Fruit fly (Drosophila melanogaster) whole organism, embryonic: ENCODE measurements around the gene gammaTub37C.
A peak's percentile ranks its signal among the peaks of the same experiment; 100 is the strongest.

Experiments used
- CG10209 ChIP-seq: fragments of 200-800 bp; sonication (Bioruptor generic); optimal IDR thresholded peaks from 3 replicates; lab custom pipeline; 2017; ENCODE audit warnings: missing biosample characterization, mild to moderate bottlenecking, missing genetic modification characterization, missing genetic modification reagents
- CG10366 ChIP-seq: fragments of 200-800 bp; sonication (Bioruptor generic); IDR thresholded peaks from 2 replicates; pipeline ENCODE4 v1.3.6; 2022; ENCODE audit warnings: missing biosample characterization, missing genetic modification characterization
- CG11456 ChIP-seq: fragments of 200-800 bp; sonication (Bioruptor generic); IDR thresholded peaks from 3 replicates; pipeline ENCODE4 v1.3.6; 2022; ENCODE audit warnings: missing biosample characterization, missing genetic modification characterization
- CG12219 ChIP-seq: fragments of 200-800 bp; sonication (Bioruptor generic); optimal IDR thresholded peaks from 3 replicates; lab custom pipeline; 2018; ENCODE audit warnings: missing biosample characterization, mild to moderate bottlenecking, missing genetic modification characterization
- CG14860 ChIP-seq: fragments of 200-800 bp; sonication (Bioruptor generic); IDR thresholded peaks from 3 replicates; pipeline ENCODE4 v1.3.6; 2022; ENCODE audit warnings: missing biosample characterization, missing genetic modification characterization; ENCODE audit not compliant: partially characterized antibody
- CG1529 ChIP-seq: fragments of 200-800 bp; sonication (Bioruptor generic); optimal IDR thresholded peaks from 3 replicates; lab custom pipeline; 2018; ENCODE audit warnings: missing biosample characterization, missing genetic modification characterization
- CG15696 ChIP-seq: fragments of 200-800 bp; sonication (Bioruptor generic); optimal IDR thresholded peaks from 2 replicates; lab custom pipeline; 2019; ENCODE audit warnings: missing biosample characterization, mild to moderate bottlenecking, missing genetic modification characterization, moderate library complexity
- CG1602 ChIP-seq: fragments of 200-800 bp; sonication (Bioruptor generic); optimal IDR thresholded peaks from 3 replicates; lab custom pipeline; 2016; ENCODE audit warnings: missing biosample characterization, missing genetic modification characterization
- CG1603 ChIP-seq: fragments of 200-800 bp; sonication (Bioruptor generic); optimal IDR thresholded peaks from 2 replicates; lab custom pipeline; 2019; ENCODE audit warnings: missing biosample characterization, mild to moderate bottlenecking, missing genetic modification characterization, moderate library complexity
- CG2120 ChIP-seq: fragments of 200-800 bp; sonication (Bioruptor generic); optimal IDR thresholded peaks from 3 replicates; lab custom pipeline; 2016; ENCODE audit warnings: missing biosample characterization, missing genetic modification characterization
- CG31224 ChIP-seq: fragments of 200-800 bp; sonication (Bioruptor generic); IDR thresholded peaks from 2 replicates; pipeline ENCODE4 v1.3.6; 2022; ENCODE audit warnings: missing biosample characterization, missing genetic modification characterization
- CG34422 ChIP-seq: fragments of 200-800 bp; sonication (Bioruptor generic); IDR thresholded peaks from 3 replicates; pipeline ENCODE4 v1.3.6; 2022; ENCODE audit warnings: missing biosample characterization, missing genetic modification characterization
- CG4282 ChIP-seq: fragments of 200-800 bp; sonication (Bioruptor generic); optimal IDR thresholded peaks from 2 replicates; lab custom pipeline; 2016; ENCODE audit warnings: missing biosample characterization, missing genetic modification characterization
- CG43689 ChIP-seq: fragments of 200-800 bp; sonication (Bioruptor generic); IDR thresholded peaks from 2 replicates; pipeline ENCODE4 v1.3.6; 2022; ENCODE audit warnings: missing biosample characterization, missing genetic modification characterization
- CG4404 ChIP-seq: fragments of 200-800 bp; sonication (Bioruptor generic); IDR thresholded peaks from 2 replicates; pipeline ENCODE4 v1.3.6; 2022; ENCODE audit warnings: missing biosample characterization, missing genetic modification characterization
- CG8765 ChIP-seq: fragments of 200-800 bp; sonication (Bioruptor generic); IDR thresholded peaks from 2 replicates; pipeline ENCODE4 v1.3.6; 2022; ENCODE audit warnings: missing biosample characterization, missing genetic modification characterization
- CG9817 ChIP-seq: fragments of 200-800 bp; sonication (Bioruptor generic); optimal IDR thresholded peaks from 2 replicates; lab custom pipeline; 2018; ENCODE audit warnings: missing biosample characterization, mild to moderate bottlenecking, missing genetic modification characterization, moderate library complexity
- Camta ChIP-seq: fragments of 200-800 bp; sonication (Bioruptor generic); optimal IDR thresholded peaks from 2 replicates; lab custom pipeline; 2016; ENCODE audit warnings: missing biosample characterization, missing genetic modification characterization
- Chrac-16 ChIP-seq: fragments of 200-800 bp; sonication (Bioruptor generic); optimal IDR thresholded peaks from 3 replicates; lab custom pipeline; 2016; ENCODE audit warnings: missing biosample characterization, missing genetic modification characterization
- CkIIα-i1 ChIP-seq: fragments of 200-800 bp; sonication (Bioruptor generic); IDR thresholded peaks from 2 replicates; pipeline ENCODE4 v1.3.6; 2022; ENCODE audit warnings: missing biosample characterization, missing genetic modification characterization
- CrebB ChIP-seq: fragments of 200-800 bp; sonication (Bioruptor generic); optimal IDR thresholded peaks from 3 replicates; lab custom pipeline; 2018; ENCODE audit warnings: missing biosample characterization, mild to moderate bottlenecking, missing genetic modification characterization
- D19A ChIP-seq: fragments of 200-800 bp; optimal IDR thresholded peaks from 3 replicates; lab custom pipeline; 2019; ENCODE audit warnings: missing biosample characterization, mild to moderate bottlenecking, missing genetic modification characterization, moderate library complexity
- D19B ChIP-seq: fragments of 200-800 bp; sonication (Bioruptor generic); optimal IDR thresholded peaks from 2 replicates; lab custom pipeline; 2017; ENCODE audit warnings: missing biosample characterization, mild to moderate bottlenecking, missing genetic modification characterization
- Dip2 ChIP-seq: fragments of 200-800 bp; sonication (Bioruptor generic); IDR thresholded peaks from 2 replicates; pipeline ENCODE4 v1.3.6; 2022; ENCODE audit warnings: missing biosample characterization, missing genetic modification characterization
- Ets97D ChIP-seq: fragments of 200-800 bp; sonication (Bioruptor generic); optimal IDR thresholded peaks from 3 replicates; lab custom pipeline; 2016; ENCODE audit warnings: missing biosample characterization, missing genetic modification characterization
- HHEX ChIP-seq: fragments of 200-800 bp; sonication (Bioruptor generic); optimal IDR thresholded peaks from 3 replicates; lab custom pipeline; 2017; ENCODE audit warnings: missing biosample characterization, mild to moderate bottlenecking, missing genetic modification characterization, missing genetic modification reagents
- Lhr ChIP-seq: fragments of 200-800 bp; sonication (Bioruptor generic); optimal IDR thresholded peaks from 3 replicates; lab custom pipeline; 2017; ENCODE audit warnings: mild to moderate bottlenecking, missing biosample characterization, missing genetic modification reagents, missing genetic modification characterization
- Lim3 ChIP-seq: fragments of 200-800 bp; sonication (Bioruptor generic); IDR thresholded peaks from 2 replicates; pipeline ENCODE4 v1.3.6; 2022; ENCODE audit warnings: missing biosample characterization, missing genetic modification characterization
- MBD-R2 ChIP-seq: fragments of 200-800 bp; sonication (Bioruptor generic); IDR thresholded peaks from 2 replicates; pipeline ENCODE4 v1.3.6; 2022; ENCODE audit warnings: missing biosample characterization, missing genetic modification characterization
- Stat92E ChIP-seq, 3 experiments: fragments of >200 bp in 2 of 3; fragments of 200-800 bp in 1 of 3; sonication (Bioruptor generic) in 1 of 3; optimal IDR thresholded peaks; 2 replicates each; lab custom pipeline; 2017 to 2019; ENCODE audit warnings: missing biosample characterization in 3 of 3, missing genetic modification characterization in 3 of 3, mild to moderate bottlenecking in 1 of 3, moderate library complexity in 1 of 3
- Tbp ChIP-seq: fragments of >200 bp; optimal IDR thresholded peaks from 2 replicates; lab custom pipeline; 2018; ENCODE audit warnings: missing biosample characterization, missing genetic modification characterization
- br ChIP-seq: fragments of >200 bp; optimal IDR thresholded peaks from 2 replicates; lab custom pipeline; 2017
- chn ChIP-seq: fragments of 200-800 bp; sonication (Bioruptor generic); optimal IDR thresholded peaks from 2 replicates; lab custom pipeline; 2016; ENCODE audit warnings: missing biosample characterization, missing genetic modification characterization
- crol ChIP-seq: fragments of 200-800 bp; sonication (Bioruptor generic); IDR thresholded peaks from 2 replicates; pipeline ENCODE4 v1.3.6; 2022; ENCODE audit warnings: missing biosample characterization, missing genetic modification characterization
- dati ChIP-seq: fragments of 200-800 bp; sonication (Bioruptor generic); IDR thresholded peaks from 2 replicates; pipeline ENCODE4 v1.3.6; 2022; ENCODE audit warnings: missing biosample characterization, missing genetic modification characterization
- dmrt11E ChIP-seq: fragments of 200-800 bp; sonication (Bioruptor generic); optimal IDR thresholded peaks from 3 replicates; lab custom pipeline; 2018; ENCODE audit warnings: missing biosample characterization, mild to moderate bottlenecking, missing genetic modification characterization, moderate library complexity
- emc ChIP-seq: fragments of 200-800 bp; sonication (Bioruptor generic); optimal IDR thresholded peaks from 2 replicates; lab custom pipeline; 2016; ENCODE audit warnings: missing biosample characterization, missing genetic modification characterization
- eyg ChIP-seq: fragments of 200-800 bp; sonication (Bioruptor generic); optimal IDR thresholded peaks from 3 replicates; lab custom pipeline; 2016; ENCODE audit warnings: missing biosample characterization, missing genetic modification characterization
- ftz-f1 ChIP-seq: fragments of 200-800 bp; sonication (Bioruptor generic); optimal IDR thresholded peaks from 2 replicates; lab custom pipeline; 2016; ENCODE audit warnings: missing biosample characterization, missing genetic modification characterization
- ham ChIP-seq: fragments of 200-800 bp; sonication (Bioruptor generic); IDR thresholded peaks from 2 replicates; pipeline ENCODE4 v1.3.6; 2022; ENCODE audit warnings: missing biosample characterization, missing genetic modification characterization
- nom ChIP-seq: fragments of 200-800 bp; sonication (Bioruptor generic); optimal IDR thresholded peaks from 2 replicates; lab custom pipeline; 2017; ENCODE audit warnings: missing biosample characterization, missing genetic modification characterization, mild to moderate bottlenecking, moderate library complexity, missing genetic modification reagents
- org-1 ChIP-seq: fragments of 200-800 bp; sonication (Bioruptor generic); optimal IDR thresholded peaks from 2 replicates; lab custom pipeline; 2017; ENCODE audit warnings: missing biosample characterization, missing genetic modification characterization
- pho ChIP-seq: fragments of 200-800 bp; sonication (Bioruptor generic); optimal IDR thresholded peaks from 2 replicates; lab custom pipeline; 2016; ENCODE audit warnings: missing biosample characterization, missing genetic modification characterization
- phol ChIP-seq: fragments of 200-800 bp; sonication (Bioruptor generic); optimal IDR thresholded peaks from 3 replicates; lab custom pipeline; 2018; ENCODE audit warnings: missing biosample characterization, mild to moderate bottlenecking, missing genetic modification characterization, moderate library complexity
- pum ChIP-seq: fragments of 200-800 bp; sonication (Bioruptor generic); optimal IDR thresholded peaks from 2 replicates; lab custom pipeline; 2016; ENCODE audit warnings: missing biosample characterization, missing genetic modification characterization
- sens ChIP-seq: fragments of 200-800 bp; sonication (Bioruptor generic); peaks from one replicate; lab custom pipeline; 2016; ENCODE audit warnings: missing biosample characterization, missing genetic modification characterization
- seq ChIP-seq: fragments of 200-800 bp; sonication (Bioruptor generic); IDR thresholded peaks from 2 replicates; pipeline ENCODE4 v1.3.6; 2022; ENCODE audit warnings: missing biosample characterization, missing genetic modification characterization
- slp2 ChIP-seq: fragments of 200-800 bp; sonication (Bioruptor generic); optimal IDR thresholded peaks from 2 replicates; lab custom pipeline; 2016; ENCODE audit warnings: missing biosample characterization, missing genetic modification characterization
- toy ChIP-seq: fragments of 200-800 bp; sonication (Bioruptor generic); IDR thresholded peaks from 2 replicates; pipeline ENCODE4 v1.3.6; 2022; ENCODE audit warnings: missing biosample characterization, missing genetic modification characterization
- trem ChIP-seq: fragments of 200-800 bp; optimal IDR thresholded peaks from 3 replicates; lab custom pipeline; 2019; ENCODE audit warnings: missing biosample characterization, mild to moderate bottlenecking, missing genetic modification characterization, moderate library complexity
- usp ChIP-seq: fragments of >200 bp; optimal IDR thresholded peaks from 2 replicates; lab custom pipeline; 2017; ENCODE audit warnings: missing biosample characterization, missing genetic modification characterization
- z ChIP-seq: fragments of 200-800 bp; sonication (Bioruptor generic); IDR thresholded peaks from 3 replicates; pipeline ENCODE4 v1.3.6; 2022; ENCODE audit warnings: missing biosample characterization, missing genetic modification characterization
- zen2 ChIP-seq: fragments of 200-800 bp; sonication (Bioruptor generic); IDR thresholded peaks from 3 replicates; pipeline ENCODE4 v1.3.6; 2022; ENCODE audit warnings: missing biosample characterization, missing genetic modification characterization; ENCODE audit not compliant: partially characterized antibody

The gammaTub37C gene

DNA sequence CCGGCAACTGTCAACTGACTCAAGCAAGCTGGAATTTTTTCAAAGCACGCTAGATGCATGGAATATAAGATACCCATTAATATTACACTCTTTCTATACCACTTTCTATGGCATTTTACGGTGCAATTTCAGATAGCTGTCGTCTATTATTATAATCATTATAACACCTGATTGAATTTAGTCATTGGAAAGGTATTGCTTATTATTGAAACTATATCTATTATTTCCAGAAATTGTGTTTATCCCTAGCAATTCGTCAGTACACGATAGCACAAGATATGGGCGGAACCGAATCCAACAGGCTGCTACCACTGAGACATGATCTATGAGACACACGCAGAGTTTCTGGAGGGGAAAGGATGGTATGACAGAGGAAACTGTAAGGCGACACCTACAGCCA is 33.9 kb upstream of the gammaTub37C start (continued):
- TF ChIP-seq Dip2 (no peak), CrebB (no peak), Lim3 (GFP tag; lab: Robert Waterston, UW) (no peak), CkIIα-i1 (GFP tag; lab: Robert Waterston, UW) (no peak), z (no peak), Chrac-16 (GFP tag; lab: Kevin White, UChicago) (peak; percentile 28), phol (peak; percentile 42), pho (GFP tag; lab: Kevin White, UChicago) (no peak), trem (tag; lab: Kevin White, UChicago) (peak; percentile 7), D19A (tag; lab: Kevin White, UChicago) (peak; percentile 26), CG10366 (GFP tag; lab: Robert Waterston, UW) (no peak), slp2 (GFP tag; lab: Kevin White, UChicago) (no peak), Lhr (GFP tag; lab: Kevin White, UChicago) (no peak), CG43689 (GFP tag; lab: Robert Waterston, UW) (no peak), CG10209 (GFP tag; lab: Kevin White, UChicago) (peak; percentile 34), CG14860 (GFP tag; lab: Robert Waterston, UW) (peak; percentile 12; the same call in 1 of the 3 replicates), Stat92E (GFP tag; optimal IDR thresholded peaks at IDR 0.05; lab: Kevin White, UChicago) (peak in 1 of 3 experiments; percentile 16), CG9817 (tag; lab: Kevin White, UChicago) (no peak), ftz-f1 (no peak), seq (GFP tag; lab: Robert Waterston, UW) (no peak), chn (GFP tag; lab: Kevin White, UChicago) (peak; percentile 23), usp (GFP tag; lab: Kevin White, UChicago) (no peak), CG11456 (GFP tag; lab: Robert Waterston, UW) (no peak), CG4282 (GFP tag; lab: Kevin White, UChicago) (no peak), HHEX (GFP tag; lab: Kevin White, UChicago) (no peak), CG34422 (GFP tag; lab: Robert Waterston, UW) (no peak), dati (GFP tag; lab: Robert Waterston, UW) (no peak), zen2 (no peak), eyg (GFP tag; lab: Kevin White, UChicago) (no peak), sens (peak; percentile 91), toy (GFP tag; lab: Robert Waterston, UW) (no peak), CG1529 (no peak), CG31224 (GFP tag; lab: Robert Waterston, UW) (no peak), nom (no peak), pum (GFP tag; lab: Kevin White, UChicago) (no peak), CG8765 (peak; percentile 29; the same call in 1 of the 2 replicates), Tbp (GFP tag; lab: Kevin White, UChicago) (no peak), Camta (GFP tag; lab: Kevin White, UChicago) (no peak), ham (no peak), CG4404 (GFP tag; lab: Robert Waterston, UW) (peak; percentile 71), emc (no peak), CG2120 (GFP tag; lab: Kevin White, UChicago) (no peak), crol (GFP tag; lab: Robert Waterston, UW) (no peak), CG1602 (GFP tag; lab: Kevin White, UChicago) (peak; percentile 16), CG12219 (GFP tag; lab: Kevin White, UChicago) (no peak), dmrt11E (tag; lab: Kevin White, UChicago) (peak; percentile 83), br (no peak), CG15696 (peak; percentile 66), CG1603 (tag; lab: Kevin White, UChicago) (peak; percentile 60), org-1 (GFP tag; lab: Kevin White, UChicago) (peak; percentile 3), Ets97D (GFP tag; lab: Kevin White, UChicago) (no peak), MBD-R2 (GFP tag; lab: Robert Waterston, UW) (no peak), D19B (peak; percentile 68)
